Worm (Caenorhabditis elegans) whole organism, young adult: ENCODE data around the gene Y47D7A.9.

Source experiments
- F10E7.11 ChIP-seq: sonication (generic microtip); optimal IDR thresholded peaks from 2 replicates; lab custom pipeline; 2017; ENCODE audit warnings: mild to moderate bottlenecking, missing genetic modification characterization, moderate library complexity, missing compliant biosample characterization
- F39B2.1 ChIP-seq: fragments of 200-800 bp; sonication (Bioruptor generic); IDR thresholded peaks from 2 replicates; pipeline ENCODE4 v1.3.6; 2022; ENCODE audit warnings: missing genetic modification reagents, missing genetic modification characterization, missing compliant biosample characterization
- F57C9.4 ChIP-seq: sonication (generic microtip); optimal IDR thresholded peaks from 2 replicates; lab custom pipeline; 2017; ENCODE audit warnings: mild to moderate bottlenecking, missing genetic modification characterization, missing compliant biosample characterization
- dpl-1 ChIP-seq: fragments of 150-350 bp; optimal IDR thresholded peaks from 2 replicates; lab custom pipeline; 2014; ENCODE audit warnings: missing biosample characterization, missing genetic modification reagents, missing genetic modification characterization
- lin-40 ChIP-seq: sonication (generic microtip); optimal IDR thresholded peaks from 2 replicates; lab custom pipeline; 2016; ENCODE audit warnings: missing genetic modification characterization, mild to moderate bottlenecking, missing compliant biosample characterization, missing genotype, missing genetic modification reagents
- nhr-120 ChIP-seq: fragments of 200-800 bp; sonication (Bioruptor generic); IDR thresholded peaks from 2 replicates; pipeline ENCODE4 v1.3.6; 2022; ENCODE audit warnings: missing genetic modification characterization, missing compliant biosample characterization
- pha-4 ChIP-seq: fragments of 150-350 bp; sonication (generic microtip); optimal IDR thresholded peaks from 2 replicates; lab custom pipeline; 2014; ENCODE audit warnings: missing biosample characterization, missing genetic modification reagents, missing genetic modification characterization
- unc-62 ChIP-seq: fragments of 150-350 bp; optimal IDR thresholded peaks from 2 replicates; lab custom pipeline; 2014; ENCODE audit warnings: missing biosample characterization, missing genetic modification reagents, missing genetic modification characterization

DNA sequence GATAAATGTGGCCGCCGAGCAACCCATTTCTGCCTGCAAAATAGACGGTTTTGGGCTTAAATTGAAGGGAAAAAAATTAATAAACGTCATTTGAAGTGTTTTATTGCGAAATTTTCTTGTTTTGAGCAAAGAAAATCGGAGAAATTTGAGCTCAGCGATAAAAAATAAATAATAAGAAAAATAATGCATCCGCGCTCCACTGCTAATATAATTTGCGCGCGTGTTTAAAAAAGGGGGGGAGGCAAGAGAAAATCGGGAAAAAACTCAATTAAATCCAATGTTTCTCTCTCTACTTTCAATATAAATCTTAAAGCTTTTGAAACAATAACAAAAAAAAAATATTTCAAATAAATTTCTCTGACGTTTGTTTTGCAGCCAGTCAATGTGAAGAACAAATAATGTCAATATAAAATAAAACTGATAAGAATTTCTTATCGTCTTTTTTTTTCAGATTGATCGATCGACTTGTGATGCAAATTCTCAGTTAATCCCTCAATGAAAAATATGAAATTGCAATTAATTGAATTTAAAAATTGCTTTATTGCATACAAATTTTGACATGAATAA is 26.8 kb upstream of the Y47D7A.9 start, which contains the start of gene rft-2:
- TF ChIP-seq F57C9.4 = no peak
- TF ChIP-seq F10E7.11 (tag; lab: Kevin White, UChicago) = no peak
- no peak for TF ChIP-seq unc-62 (GFP tag; lab: Kevin White, UChicago)
- peak; percentile 42 for TF ChIP-seq lin-40 (tag; lab: Kevin White, UChicago)
- peak; percentile 87 for TF ChIP-seq dpl-1 (GFP tag; lab: Kevin White, UChicago)
- TF ChIP-seq nhr-120 = no peak
- TF ChIP-seq F39B2.1 (GFP tag; lab: Robert Waterston, UW) = no peak
- TF ChIP-seq pha-4 (tag; lab: Kevin White, UChicago) = no peak
